Worm (Caenorhabditis elegans) whole organism, L2 larva: ENCODE measurements around the gene mps-4.

Source experiments
- C34F6.9 ChIP-seq: fragments of 150-350 bp; optimal IDR thresholded peaks from 2 replicates; lab custom pipeline; 2014; ENCODE audit warnings: missing biosample characterization, missing genetic modification characterization
- F13H6.1 ChIP-seq: sonication (generic microtip); optimal IDR thresholded peaks from 2 replicates; lab custom pipeline; 2016; ENCODE audit warnings: missing genetic modification characterization, missing compliant biosample characterization
- R02D3.7 ChIP-seq: fragments of 150-350 bp; optimal IDR thresholded peaks from 2 replicates; lab custom pipeline; 2014; ENCODE audit warnings: missing biosample characterization, missing genetic modification characterization
- Y55F3AM.14 ChIP-seq: fragments of 200-800 bp; sonication (Bioruptor generic); optimal IDR thresholded peaks from 2 replicates; lab custom pipeline; 2018; ENCODE audit warnings: mild to moderate bottlenecking, missing genetic modification characterization, missing compliant biosample characterization
- ZK546.5 ChIP-seq: sonication (generic microtip); optimal IDR thresholded peaks from 2 replicates; lab custom pipeline; 2017; ENCODE audit warnings: missing biosample characterization, missing genetic modification characterization
- alr-1 ChIP-seq: fragments of 150-350 bp; optimal IDR thresholded peaks from 2 replicates; lab custom pipeline; 2014; ENCODE audit warnings: missing biosample characterization, missing genetic modification characterization
- aly-2 ChIP-seq: fragments of 150-350 bp; optimal IDR thresholded peaks from 2 replicates; lab custom pipeline; 2014; ENCODE audit warnings: missing biosample characterization, missing genetic modification characterization
- ama-1 ChIP-seq: fragments of 150-350 bp; optimal IDR thresholded peaks from 2 replicates; lab custom pipeline; 2018; ENCODE audit warnings: inconsistent platforms
- ceh-82 ChIP-seq: fragments of 150-350 bp; optimal IDR thresholded peaks from 2 replicates; lab custom pipeline; 2014; ENCODE audit warnings: missing biosample characterization, missing genetic modification characterization
- crh-2 ChIP-seq: sonication (generic microtip); optimal IDR thresholded peaks from 2 replicates; lab custom pipeline; 2017; ENCODE audit warnings: missing biosample characterization, missing genetic modification characterization
- egl-27 ChIP-seq: sonication (generic microtip); optimal IDR thresholded peaks from 3 replicates; lab custom pipeline; 2017; ENCODE audit warnings: missing biosample characterization, missing genetic modification reagents, missing genetic modification characterization
- elt-1 ChIP-seq: fragments of 150-350 bp; optimal IDR thresholded peaks from 2 replicates; lab custom pipeline; 2014; ENCODE audit warnings: missing biosample characterization, missing genetic modification characterization
- fos-1 ChIP-seq: fragments of 150-350 bp; optimal IDR thresholded peaks from 2 replicates; lab custom pipeline; 2014; ENCODE audit warnings: missing biosample characterization, missing genetic modification characterization
- gmeb-1 ChIP-seq: fragments of 150-350 bp; optimal IDR thresholded peaks from 2 replicates; lab custom pipeline; 2014; ENCODE audit warnings: missing biosample characterization, missing genetic modification characterization
- lin-11 ChIP-seq: fragments of 150-350 bp; sonication (generic microtip); optimal IDR thresholded peaks from 2 replicates; lab custom pipeline; 2014; ENCODE audit warnings: missing biosample characterization, missing genetic modification characterization, inconsistent platforms, mixed read lengths
- lin-13 ChIP-seq: fragments of 150-350 bp; optimal IDR thresholded peaks from 2 replicates; lab custom pipeline; 2014; ENCODE audit warnings: missing biosample characterization, missing genetic modification reagents, missing genetic modification characterization
- lsy-2 ChIP-seq, 2 experiments: fragments of 150-350 bp in 1 of 2; sonication (generic microtip) in 1 of 2; optimal IDR thresholded peaks; 2 replicates each; lab custom pipeline; 2014 to 2017; ENCODE audit warnings: missing biosample characterization in 2 of 2, missing genetic modification characterization in 2 of 2
- mab-5 ChIP-seq: fragments of 150-350 bp; optimal IDR thresholded peaks from 2 replicates; lab custom pipeline; 2014; ENCODE audit warnings: missing biosample characterization, missing genetic modification characterization
- mdl-1 ChIP-seq, 2 experiments: fragments of 150-350 bp in 1 of 2; sonication (generic microtip) in 1 of 2; optimal IDR thresholded peaks; 2 replicates each; lab custom pipeline; 2017; ENCODE audit warnings: missing biosample characterization in 2 of 2, missing genetic modification characterization in 2 of 2
- nhr-10 ChIP-seq: sonication (generic microtip); optimal IDR thresholded peaks from 2 replicates; lab custom pipeline; 2017; ENCODE audit warnings: missing biosample characterization, missing genetic modification characterization
- nhr-11 ChIP-seq: fragments of 150-350 bp; optimal IDR thresholded peaks from 2 replicates; lab custom pipeline; 2014; ENCODE audit warnings: missing biosample characterization, missing genetic modification characterization
- nhr-129 ChIP-seq: fragments of 150-350 bp; optimal IDR thresholded peaks from 2 replicates; lab custom pipeline; 2014; ENCODE audit warnings: missing biosample characterization, missing genetic modification characterization
- nhr-23 ChIP-seq: fragments of 150-350 bp; optimal IDR thresholded peaks from 2 replicates; lab custom pipeline; 2014; ENCODE audit warnings: missing biosample characterization, missing genetic modification reagents, missing genetic modification characterization
- nhr-25 ChIP-seq: fragments of 150-350 bp; sonication (generic microtip); optimal IDR thresholded peaks from 3 replicates; lab custom pipeline; 2014; ENCODE audit warnings: missing biosample characterization, missing genetic modification characterization
- nhr-77 ChIP-seq: fragments of 150-350 bp; optimal IDR thresholded peaks from 2 replicates; lab custom pipeline; 2014; ENCODE audit warnings: missing biosample characterization, missing genetic modification characterization
- skn-1 ChIP-seq: sonication (generic microtip); optimal IDR thresholded peaks from 2 replicates; lab custom pipeline; 2017; ENCODE audit warnings: missing biosample characterization, missing genetic modification characterization
- sma-9 ChIP-seq, 2 experiments: fragments of 150-350 bp in 1 of 2; sonication (generic microtip) in 1 of 2; optimal IDR thresholded peaks; 2 replicates each; lab custom pipeline; 2014 to 2016; ENCODE audit warnings: missing genetic modification characterization in 2 of 2, mild to moderate bottlenecking in 1 of 2, missing biosample characterization in 1 of 2, missing compliant biosample characterization in 1 of 2, missing genetic modification reagents in 1 of 2, moderate library complexity in 1 of 2
- snpc-4 ChIP-seq: fragments of 150-350 bp; optimal IDR thresholded peaks from 2 replicates; lab custom pipeline; 2014; ENCODE audit warnings: missing biosample characterization, missing genetic modification characterization
- unc-39 ChIP-seq: fragments of 150-350 bp; optimal IDR thresholded peaks from 2 replicates; lab custom pipeline; 2014; ENCODE audit warnings: missing biosample characterization, missing genetic modification characterization
- unc-55 ChIP-seq: fragments of 150-350 bp; sonication (generic microtip); optimal IDR thresholded peaks from 3 replicates; lab custom pipeline; 2014; ENCODE audit warnings: missing biosample characterization, missing genetic modification reagents, missing genetic modification characterization
- unc-62 ChIP-seq: fragments of 150-350 bp; optimal IDR thresholded peaks from 2 replicates; lab custom pipeline; 2014; ENCODE audit warnings: missing biosample characterization, missing genetic modification reagents, missing genetic modification characterization
- zag-1 ChIP-seq: fragments of 150-350 bp; optimal IDR thresholded peaks from 2 replicates; lab custom pipeline; 2014; ENCODE audit warnings: missing biosample characterization, missing genetic modification characterization
- ztf-11 ChIP-seq: sonication (generic microtip); optimal IDR thresholded peaks from 2 replicates; lab custom pipeline; 2017; ENCODE audit warnings: missing biosample characterization, missing genetic modification characterization
- ztf-4 ChIP-seq: fragments of 150-350 bp; optimal IDR thresholded peaks from 2 replicates; lab custom pipeline; 2014; ENCODE audit warnings: missing biosample characterization, missing genetic modification characterization

mps-4 gene

ce11 chrIII:8299734-8300133, 28.2 kb upstream of the mps-4 start:
- TF ChIP-seq ama-1 (no peak), fos-1 (tag; lab: Kevin White, UChicago) (peak; percentile 59), nhr-11 (tag; lab: Kevin White, UChicago) (no peak), unc-39 (no peak), snpc-4 (tag; lab: Kevin White, UChicago) (no peak), ceh-82 (no peak)

- no peak for TF ChIP-seq lin-13 (GFP tag; lab: Kevin White, UChicago)
- no peak for TF ChIP-seq ztf-4
- TF ChIP-seq nhr-77 (tag; lab: Kevin White, UChicago) = no peak
- no peak for TF ChIP-seq skn-1
- TF ChIP-seq sma-9 (GFP tag; optimal IDR thresholded peaks at IDR 0.05; lab: Kevin White, UChicago) = no peak
- no peak for TF ChIP-seq sma-9 (tag; optimal IDR thresholded peaks at IDR 0.05; lab: Kevin White, UChicago)
- no peak for TF ChIP-seq elt-1 (tag; lab: Kevin White, UChicago)
- no peak for TF ChIP-seq alr-1
- TF ChIP-seq crh-2 (tag; lab: Kevin White, UChicago) = no peak
- no peak for TF ChIP-seq aly-2 (tag; lab: Kevin White, UChicago)
- TF ChIP-seq ama-1 = no peak
- TF ChIP-seq R02D3.7 (tag; lab: Kevin White, UChicago) = no peak
- no peak for TF ChIP-seq nhr-25 (tag; lab: Kevin White, UChicago)
- TF ChIP-seq, all 48 proteins: peak for 0
Measured at ce11 chrIII:8299078-8299587, 27.6 kb upstream of the mps-4 start.

- peak; percentile 24 for TF ChIP-seq fos-1 (tag; lab: Kevin White, UChicago)
- no peak for TF ChIP-seq nhr-129 (tag; lab: Kevin White, UChicago)
- no peak for TF ChIP-seq nhr-10 (tag; lab: Kevin White, UChicago)
- TF ChIP-seq, all 48 proteins: peak for 1
Measured at ce11 chrIII:8298216-8298920, 26.8 kb upstream of the mps-4 start.

- TF ChIP-seq nhr-129 (tag; lab: Kevin White, UChicago) (no peak), fos-1 (tag; lab: Kevin White, UChicago) (peak; percentile 56)
Measured at ce11 chrIII:8293260-8293659, 21.7 kb upstream of the mps-4 start.

- TF ChIP-seq ztf-11 (tag; lab: Kevin White, UChicago) (no peak), ZK546.5 (no peak), sma-9 (GFP tag; optimal IDR thresholded peaks at IDR 0.05; lab: Kevin White, UChicago) (peak; percentile 11), sma-9 (tag; optimal IDR thresholded peaks at IDR 0.05; lab: Kevin White, UChicago) (no peak), fos-1 (tag; lab: Kevin White, UChicago) (peak; percentile 98), crh-2 (tag; lab: Kevin White, UChicago) (no peak), gmeb-1 (tag; lab: Kevin White, UChicago) (peak; percentile 10), lin-13 (GFP tag; lab: Kevin White, UChicago) (no peak), unc-55 (peak; percentile 27), nhr-77 (tag; lab: Kevin White, UChicago) (no peak)
Measured at ce11 chrIII:8291268-8292032, 19.9 kb upstream of the mps-4 start.

- no peak for TF ChIP-seq lin-11 (tag; lab: Kevin White, UChicago)
- TF ChIP-seq nhr-11 (tag; lab: Kevin White, UChicago) = no peak
- TF ChIP-seq ztf-11 (tag; lab: Kevin White, UChicago) = no peak
- TF ChIP-seq mab-5 (tag; lab: Kevin White, UChicago) = no peak
- TF ChIP-seq, all 48 proteins: peak for 0
Measured at ce11 chrIII:8289181-8289580, 17.6 kb upstream of the mps-4 start.

- TF ChIP-seq crh-2 (tag; lab: Kevin White, UChicago) = no peak
- no peak for TF ChIP-seq egl-27
- TF ChIP-seq unc-62 (GFP tag; lab: Kevin White, UChicago) = peak; percentile 11
- peak in 1 of 2 experiments; percentile 49 for TF ChIP-seq lsy-2 (tag; optimal IDR thresholded peaks at IDR 0.05; lab: Kevin White, UChicago)
- peak; percentile 43 for TF ChIP-seq C34F6.9 (tag; lab: Kevin White, UChicago)
- peak; percentile 61 for TF ChIP-seq F13H6.1
- no peak for TF ChIP-seq nhr-23 (tag; lab: Kevin White, UChicago)
- TF ChIP-seq mdl-1 (tag; optimal IDR thresholded peaks at IDR 0.05; lab: Kevin White, UChicago) = peak in 1 of 2 experiments; percentile 14
- peak; percentile 36 for TF ChIP-seq Y55F3AM.14 (GFP tag; lab: Kevin White, UChicago)
- TF ChIP-seq zag-1 (tag; lab: Kevin White, UChicago) = peak; percentile 41
- TF ChIP-seq mab-5 (tag; lab: Kevin White, UChicago) = peak; percentile 74
- peak; percentile 42 for TF ChIP-seq nhr-129 (tag; lab: Kevin White, UChicago)
- TF ChIP-seq, all 48 proteins: peak for 9
Measured at ce11 chrIII:8287519-8287918, 15.9 kb upstream of the mps-4 start.
